Worm (Caenorhabditis elegans): ENCODE results near the gene T21C12.8.

T21C12.8 gene

DNA sequence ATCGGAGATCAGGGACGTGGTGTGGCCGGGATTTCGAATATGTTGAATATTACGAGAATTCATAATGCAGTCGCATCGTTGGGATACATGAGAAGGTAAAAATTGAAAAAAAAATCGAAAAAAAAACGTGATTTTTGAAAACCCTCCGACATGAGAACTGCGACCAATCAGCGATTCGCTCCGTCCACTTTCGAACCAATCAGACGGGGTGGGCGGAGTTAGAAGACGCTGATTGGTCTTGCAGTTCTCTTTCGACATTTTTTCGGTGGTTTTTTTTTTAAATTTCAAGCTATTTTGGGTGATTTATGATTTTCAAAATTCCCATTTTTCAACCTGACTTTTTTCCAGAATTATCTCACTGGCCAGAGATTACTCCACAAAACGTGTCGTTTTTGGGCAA, 16.4 kb upstream of the T21C12.8 start:
- TF ChIP-seq nfya-1 (tag; optimal IDR thresholded peaks at IDR 0.05): peak; percentile 75
- TF ChIP-seq ztf-16 (tag; optimal IDR thresholded peaks at IDR 0.05): no peak
- no peak for TF ChIP-seq Y22D7AL.16 (tag; optimal IDR thresholded peaks at IDR 0.05)
- no peak for TF ChIP-seq F13H6.1 (tag; optimal IDR thresholded peaks at IDR 0.05)
- no peak for TF ChIP-seq npax-4 (tag; optimal IDR thresholded peaks at IDR 0.05)

- no peak for TF ChIP-seq lin-11 (tag; optimal IDR thresholded peaks at IDR 0.05)
- TF ChIP-seq lim-6 (tag; optimal IDR thresholded peaks at IDR 0.05): no peak
- TF ChIP-seq ceh-18 (tag; optimal IDR thresholded peaks at IDR 0.05): no peak
- no peak for TF ChIP-seq ceh-34 (tag; optimal IDR thresholded peaks at IDR 0.05)
- no peak for TF ChIP-seq ceh-9 (tag; optimal IDR thresholded peaks at IDR 0.05)
- TF ChIP-seq elt-2 (tag; optimal IDR thresholded peaks at IDR 0.05): peak; percentile 19
- no peak for TF ChIP-seq sox-4 (tag; optimal IDR thresholded peaks at IDR 0.05)
Observed at ce11 chrIII:10565926-10566325, 13.1 kb upstream of the T21C12.8 start, which contains the start of gene acdh-11. acdh-11 (plus strand) TSS chrIII:10566258.

DNA sequence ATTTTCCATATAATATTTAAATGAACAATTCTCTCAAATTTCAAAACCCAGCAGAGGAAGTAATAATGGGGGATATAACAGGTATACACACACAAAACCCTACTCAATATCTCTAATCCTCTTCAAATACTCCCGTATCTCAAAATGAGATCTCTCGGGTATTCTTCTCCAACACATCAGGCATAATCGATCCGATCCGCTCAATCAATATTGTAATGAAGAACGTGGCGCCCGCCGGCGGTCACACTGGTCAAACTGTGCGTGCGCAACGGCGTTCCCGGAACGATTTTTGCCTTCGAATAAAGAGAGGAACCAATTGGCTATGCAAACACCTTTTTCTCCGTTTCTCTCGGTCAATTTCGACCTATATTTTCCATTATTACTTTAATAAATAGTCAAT, 9.7 kb upstream of the T21C12.8 start:
- no peak for TF ChIP-seq gmeb-2 (tag; optimal IDR thresholded peaks at IDR 0.05)
- TF ChIP-seq T23F11.4 (GFP tag; optimal IDR thresholded peaks at IDR 0.05): no peak
- TF ChIP-seq nhr-232 (tag; optimal IDR thresholded peaks at IDR 0.05): no peak
- no peak for TF ChIP-seq dve-1 (tag; optimal IDR thresholded peaks at IDR 0.05)
- no peak for TF ChIP-seq hlh-13 (GFP tag; optimal IDR thresholded peaks at IDR 0.05)
- no peak for TF ChIP-seq ceh-6 (GFP tag; optimal IDR thresholded peaks at IDR 0.05)
- no peak for TF ChIP-seq ceh-31 (tag; optimal IDR thresholded peaks at IDR 0.05)
- no peak for TF ChIP-seq pros-1 (tag; optimal IDR thresholded peaks at IDR 0.05)
- TF ChIP-seq lim-6 (tag; optimal IDR thresholded peaks at IDR 0.05): no peak
- TF ChIP-seq pha-4 (tag; optimal IDR thresholded peaks at IDR 0.05): no peak
- TF ChIP-seq ets-4 (tag; optimal IDR thresholded peaks at IDR 0.05): no peak
- TF ChIP-seq fkh-10 (GFP tag; optimal IDR thresholded peaks at IDR 0.05): no peak
- TF ChIP-seq dmd-4 (tag; optimal IDR thresholded peaks at IDR 0.05; ENCODE audit: borderline replicate concordance): no peak
- TF ChIP-seq ceh-48 (tag; optimal IDR thresholded peaks at IDR 0.05): no peak
- TF ChIP-seq unc-3 (GFP tag; conservative IDR thresholded peaks at IDR 0.05): no peak
- TF ChIP-seq unc-3 (tag; optimal IDR thresholded peaks at IDR 0.05): no peak
- no peak for TF ChIP-seq K02D7.2 (tag; optimal IDR thresholded peaks at IDR 0.05)
- no peak for TF ChIP-seq tbx-7 (tag; optimal IDR thresholded peaks at IDR 0.05)

DNA sequence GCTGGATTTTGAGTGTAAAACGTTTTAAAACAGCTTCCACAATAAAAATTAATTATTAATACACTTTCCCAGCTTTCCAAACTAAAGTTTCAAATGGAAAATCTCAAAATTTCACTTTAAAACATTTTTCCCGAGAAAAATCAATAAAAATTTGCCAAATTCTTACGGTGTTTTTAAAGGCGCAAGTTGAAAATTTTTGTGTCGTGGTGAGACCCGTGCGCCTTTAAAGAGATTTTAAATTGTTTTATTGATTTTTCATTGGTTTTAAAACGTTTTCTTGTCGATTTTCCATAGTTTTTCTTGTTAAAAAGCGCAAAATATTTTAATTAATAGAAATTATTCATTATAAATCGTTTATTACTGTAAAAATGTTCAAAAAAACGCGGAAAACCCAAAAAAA, 9.1 kb upstream of the T21C12.8 start, which contains the start of gene Y45F3A.1:
Y45F3A.1 (minus strand) TSS at position 12 of the 400 bp plus-strand sequence.
- TF ChIP-seq ceh-34 (tag; optimal IDR thresholded peaks at IDR 0.05): no peak

- TF ChIP-seq dve-1 (tag; optimal IDR thresholded peaks at IDR 0.05) (no peak), nfya-1 (tag; optimal IDR thresholded peaks at IDR 0.05) (no peak), ceh-31 (tag; optimal IDR thresholded peaks at IDR 0.05) (no peak), hlh-15 (tag; optimal IDR thresholded peaks at IDR 0.05) (no peak), pax-1 (tag; optimal IDR thresholded peaks at IDR 0.05) (no peak), odd-2 (tag; optimal IDR thresholded peaks at IDR 0.05) (no peak), ceh-9 (tag; optimal IDR thresholded peaks at IDR 0.05) (no peak), T23F11.4 (GFP tag; optimal IDR thresholded peaks at IDR 0.05) (no peak), K09A11.1 (tag; optimal IDR thresholded peaks at IDR 0.05; ENCODE audit: insufficient read depth) (no peak), rnt-1 (tag; optimal IDR thresholded peaks at IDR 0.05) (no peak), sox-4 (tag; optimal IDR thresholded peaks at IDR 0.05) (no peak), ceh-45 (GFP tag; IDR thresholded peaks at IDR 0.05) (no peak), elt-4 (tag; optimal IDR thresholded peaks at IDR 0.05) (no peak)
Observed at ce11 chrIII:10560296-10560695, 7.5 kb upstream of the T21C12.8 start, which contains the start of gene rab-30. rab-30 (plus strand) TSS chrIII:10560596.
